Fruit fly (Drosophila melanogaster) whole organism, adult: ENCODE data around the gene CG14042.

ENCODE experiments used
- CG12768 ChIP-seq: fragments of 200-800 bp; sonication (Bioruptor generic); optimal IDR thresholded peaks from 2 replicates; lab custom pipeline; 2017; ENCODE audit warnings: missing biosample characterization, missing genetic modification characterization, mild to moderate bottlenecking, moderate library complexity, missing genetic modification reagents
- CG7045 ChIP-seq: fragments of 200-800 bp; sonication (Bioruptor generic); optimal IDR thresholded peaks from 2 replicates; lab custom pipeline; 2017; ENCODE audit warnings: missing biosample characterization, mild to moderate bottlenecking, missing genetic modification characterization

DNA sequence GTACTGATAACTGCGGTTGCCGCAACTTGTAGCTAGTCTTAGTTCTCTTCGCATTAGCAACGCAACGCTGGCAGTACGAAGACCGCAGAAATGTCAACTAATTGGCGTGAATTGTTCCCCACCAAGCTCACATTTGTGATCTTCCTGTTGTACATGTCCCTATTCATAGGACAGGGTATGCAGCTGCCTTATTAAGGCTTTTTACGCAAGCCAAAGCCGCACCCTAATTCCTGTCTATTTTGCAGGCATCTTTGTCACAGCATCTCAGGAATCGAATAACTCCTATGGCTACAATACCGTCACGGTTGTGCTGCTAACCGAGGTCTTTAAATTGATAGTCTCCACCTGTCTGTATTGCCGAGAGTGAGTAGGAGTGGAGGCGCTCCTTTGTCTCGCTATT is 15.5 kb downstream of the CG14042 start, which contains the start of gene eIF3h:
- no peak for TF ChIP-seq CG7045
- TF ChIP-seq CG12768 (GFP tag; lab: Kevin White, UChicago), result no peak
